Fruit fly (Drosophila melanogaster) whole organism, embryonic: ENCODE results near the gene Mf.

Source experiments
- Ada2b ChIP-seq: fragments of 200-800 bp; sonication (Bioruptor generic); IDR thresholded peaks from 2 replicates; pipeline ENCODE4 v1.3.6; 2022; ENCODE audit warnings: missing biosample characterization, missing genetic modification characterization
- Atf6 ChIP-seq: fragments of 200-800 bp; sonication (Bioruptor generic); IDR thresholded peaks from 2 replicates; pipeline ENCODE4 v1.3.6; 2022; ENCODE audit warnings: missing biosample characterization, missing genetic modification characterization
- CG10654 ChIP-seq: fragments of 200-800 bp; sonication (Bioruptor generic); optimal IDR thresholded peaks from 2 replicates; lab custom pipeline; 2016; ENCODE audit warnings: missing biosample characterization, missing genetic modification characterization
- CG11560 ChIP-seq: fragments of 200-800 bp; sonication (Bioruptor generic); IDR thresholded peaks from 3 replicates; pipeline ENCODE4 v1.3.6; 2022; ENCODE audit warnings: missing biosample characterization, missing genetic modification characterization
- CG11723 ChIP-seq: fragments of 200-800 bp; sonication (Bioruptor generic); optimal IDR thresholded peaks from 2 replicates; lab custom pipeline; 2017; ENCODE audit warnings: missing biosample characterization, mild to moderate bottlenecking, missing genetic modification characterization
- CG12219 ChIP-seq: fragments of 200-800 bp; sonication (Bioruptor generic); optimal IDR thresholded peaks from 3 replicates; lab custom pipeline; 2018; ENCODE audit warnings: missing biosample characterization, mild to moderate bottlenecking, missing genetic modification characterization
- CG12299 ChIP-seq: fragments of 200-800 bp; sonication (Bioruptor generic); optimal IDR thresholded peaks from 2 replicates; lab custom pipeline; 2018; ENCODE audit warnings: missing biosample characterization, mild to moderate bottlenecking, missing genetic modification characterization
- CG12942 ChIP-seq: fragments of 200-800 bp; sonication (Bioruptor generic); optimal IDR thresholded peaks from 3 replicates; lab custom pipeline; 2016; ENCODE audit warnings: missing biosample characterization, missing genetic modification characterization
- CG14050 ChIP-seq: fragments of 200-800 bp; sonication (Bioruptor generic); IDR thresholded peaks from 3 replicates; pipeline ENCODE4 v1.3.6; 2022; ENCODE audit warnings: missing biosample characterization, missing genetic modification characterization
- CG1529 ChIP-seq: fragments of 200-800 bp; sonication (Bioruptor generic); optimal IDR thresholded peaks from 3 replicates; lab custom pipeline; 2018; ENCODE audit warnings: missing biosample characterization, missing genetic modification characterization
- CG17328 ChIP-seq: fragments of 200-800 bp; sonication (Bioruptor generic); IDR thresholded peaks from 2 replicates; pipeline ENCODE4 v1.3.6; 2022; ENCODE audit warnings: missing biosample characterization, missing genetic modification characterization
- CG17385 ChIP-seq: fragments of 200-800 bp; sonication (Bioruptor generic); optimal IDR thresholded peaks from 3 replicates; lab custom pipeline; 2018; ENCODE audit warnings: missing biosample characterization, mild to moderate bottlenecking, missing genetic modification characterization
- CG2120 ChIP-seq: fragments of 200-800 bp; sonication (Bioruptor generic); optimal IDR thresholded peaks from 3 replicates; lab custom pipeline; 2016; ENCODE audit warnings: missing biosample characterization, missing genetic modification characterization
- CG2199 ChIP-seq: fragments of 200-800 bp; sonication (Bioruptor generic); IDR thresholded peaks from 3 replicates; pipeline ENCODE4 v1.3.6; 2022; ENCODE audit warnings: missing biosample characterization, missing genetic modification characterization
- CG30403 ChIP-seq: fragments of 200-800 bp; sonication (Bioruptor generic); optimal IDR thresholded peaks from 3 replicates; lab custom pipeline; 2016; ENCODE audit warnings: missing biosample characterization, missing genetic modification characterization
- CG30431 ChIP-seq: fragments of 200-800 bp; sonication (Bioruptor generic); optimal IDR thresholded peaks from 2 replicates; lab custom pipeline; 2017; ENCODE audit warnings: missing biosample characterization, missing genetic modification characterization
- CG3281 ChIP-seq: fragments of 200-800 bp; sonication (Bioruptor generic); optimal IDR thresholded peaks from 3 replicates; lab custom pipeline; 2017; ENCODE audit warnings: missing biosample characterization, mild to moderate bottlenecking, missing genetic modification characterization
- CG3838 ChIP-seq: fragments of 200-800 bp; sonication (Bioruptor generic); optimal IDR thresholded peaks from 3 replicates; lab custom pipeline; 2016; ENCODE audit warnings: missing biosample characterization, missing genetic modification characterization
- CG4707 ChIP-seq: fragments of 200-800 bp; sonication (Bioruptor generic); optimal IDR thresholded peaks from 2 replicates; lab custom pipeline; 2018; ENCODE audit warnings: missing biosample characterization, mild to moderate bottlenecking, missing genetic modification characterization, moderate library complexity
- CG8944 ChIP-seq: fragments of 200-800 bp; sonication (Bioruptor generic); optimal IDR thresholded peaks from 3 replicates; lab custom pipeline; 2016; ENCODE audit warnings: missing biosample characterization, missing genetic modification characterization
- CG9215 ChIP-seq: fragments of 200-800 bp; sonication (Bioruptor generic); IDR thresholded peaks from 2 replicates; pipeline ENCODE4 v1.3.6; 2022; ENCODE audit warnings: missing biosample characterization, missing genetic modification characterization
- D19B ChIP-seq: fragments of 200-800 bp; sonication (Bioruptor generic); optimal IDR thresholded peaks from 2 replicates; lab custom pipeline; 2017; ENCODE audit warnings: missing biosample characterization, mild to moderate bottlenecking, missing genetic modification characterization
- Dbx ChIP-seq: fragments of 200-800 bp; sonication (Bioruptor generic); IDR thresholded peaks from 3 replicates; pipeline ENCODE4 v1.3.6; 2022; ENCODE audit warnings: missing biosample characterization, missing genetic modification characterization
- Dp ChIP-seq: fragments of 200-800 bp; sonication (Bioruptor generic); optimal IDR thresholded peaks from 2 replicates; lab custom pipeline; 2018; ENCODE audit warnings: missing biosample characterization, mild to moderate bottlenecking, missing genetic modification characterization, moderate library complexity
- GATAe ChIP-seq: fragments of 200-800 bp; sonication (Bioruptor generic); conservative IDR thresholded peaks from 2 replicates; pipeline ENCODE4 v1.3.6; 2022; ENCODE audit warnings: missing biosample characterization, missing genetic modification characterization
- H2.0 ChIP-seq: fragments of 200-800 bp; sonication (Bioruptor generic); IDR thresholded peaks from 2 replicates; pipeline ENCODE4 v1.3.6; 2022; ENCODE audit warnings: missing biosample characterization, missing genetic modification characterization
- Hand ChIP-seq: fragments of 200-800 bp; sonication (Bioruptor generic); optimal IDR thresholded peaks from 2 replicates; lab custom pipeline; 2017; ENCODE audit warnings: mild to moderate bottlenecking, missing biosample characterization, missing genetic modification reagents, missing genetic modification characterization
- Hr78 ChIP-seq, 2 experiments: fragments of 200-800 bp in 1 of 2; fragments of >200 bp in 1 of 2; sonication (Bioruptor generic) in 1 of 2; optimal IDR thresholded peaks; 2 replicates each; lab custom pipeline; 2017 to 2019; ENCODE audit warnings: missing biosample characterization in 2 of 2, missing genetic modification characterization in 2 of 2, mild to moderate bottlenecking in 1 of 2, moderate library complexity in 1 of 2
- Lpt ChIP-seq: fragments of >200 bp; optimal IDR thresholded peaks from 2 replicates; lab custom pipeline; 2018; ENCODE audit warnings: missing biosample characterization, missing genetic modification characterization
- NC2α ChIP-seq: fragments of 200-800 bp; sonication (Bioruptor generic); optimal IDR thresholded peaks from 2 replicates; lab custom pipeline; 2016; ENCODE audit warnings: missing biosample characterization, missing genetic modification characterization
- Nf-YA ChIP-seq: fragments of 200-800 bp; sonication (Bioruptor generic); IDR thresholded peaks from 2 replicates; pipeline ENCODE4 v1.3.6; 2022; ENCODE audit warnings: missing biosample characterization, missing genetic modification characterization
- Sry-β ChIP-seq: fragments of 200-800 bp; sonication (Bioruptor generic); optimal IDR thresholded peaks from 2 replicates; lab custom pipeline; 2018; ENCODE audit warnings: missing biosample characterization, mild to moderate bottlenecking, missing genetic modification characterization, moderate library complexity
- br ChIP-seq: fragments of >200 bp; optimal IDR thresholded peaks from 2 replicates; lab custom pipeline; 2017
- bsh ChIP-seq, 2 experiments: fragments of 200-800 bp; sonication (Bioruptor generic); optimal IDR thresholded peaks; 2 replicates each; lab custom pipeline; 2017 to 2018; ENCODE audit warnings: mild to moderate bottlenecking in 2 of 2, missing biosample characterization in 2 of 2, missing genetic modification characterization in 2 of 2, moderate library complexity in 1 of 2
- chinmo ChIP-seq: fragments of 200-800 bp; sonication (Bioruptor generic); IDR thresholded peaks from 4 replicates; pipeline ENCODE4 v1.3.6; 2022; ENCODE audit warnings: missing biosample characterization, missing genetic modification characterization; ENCODE audit not compliant: partially characterized antibody
- ci ChIP-seq: fragments of 200-800 bp; sonication (Bioruptor generic); IDR thresholded peaks from 3 replicates; pipeline ENCODE4 v1.3.6; 2022; ENCODE audit warnings: missing biosample characterization, missing genetic modification characterization
- da ChIP-seq: fragments of 200-800 bp; sonication (Bioruptor generic); optimal IDR thresholded peaks from 2 replicates; lab custom pipeline; 2016; ENCODE audit warnings: missing biosample characterization, missing genetic modification characterization
- exex ChIP-seq: fragments of 200-800 bp; sonication (Bioruptor generic); optimal IDR thresholded peaks from 4 replicates; lab custom pipeline; 2018; ENCODE audit warnings: missing biosample characterization, mild to moderate bottlenecking, missing genetic modification characterization, moderate library complexity
- gro ChIP-seq: fragments of 200-800 bp; sonication (Bioruptor generic); optimal IDR thresholded peaks from 2 replicates; lab custom pipeline; 2016; ENCODE audit warnings: missing biosample characterization, missing genetic modification characterization
- luna ChIP-seq: fragments of 200-800 bp; sonication (Bioruptor generic); optimal IDR thresholded peaks from 2 replicates; lab custom pipeline; 2016; ENCODE audit warnings: missing biosample characterization, missing genetic modification characterization
- nerfin-2 ChIP-seq: fragments of 200-800 bp; sonication (Bioruptor generic); IDR thresholded peaks from 2 replicates; pipeline ENCODE4 v1.3.6; 2022; ENCODE audit warnings: missing biosample characterization, missing genetic modification characterization; ENCODE audit not compliant: partially characterized antibody
- oc ChIP-seq: fragments of 200-800 bp; sonication (Bioruptor generic); optimal IDR thresholded peaks from 2 replicates; lab custom pipeline; 2018; ENCODE audit warnings: missing biosample characterization, mild to moderate bottlenecking, missing genetic modification characterization, moderate library complexity
- pan ChIP-seq, 4 experiments: fragments of >200 bp in 3 of 4; fragments of 200-800 bp in 1 of 4; sonication (Bioruptor generic) in 1 of 4; optimal IDR thresholded peaks in 3 of 4; IDR thresholded peaks in 1 of 4; 2 replicates each; pipeline versions ENCODE4 v1.3.6 to Lab custom; 2017 to 2022; ENCODE audit warnings: missing biosample characterization in 2 of 4, missing genetic modification characterization in 2 of 4, mixed read lengths in 1 of 4
- sc ChIP-seq, 3 experiments: fragments of >200 bp in 2 of 3; fragments of 200-800 bp in 1 of 3; sonication (Bioruptor generic) in 1 of 3; optimal IDR thresholded peaks; 2 replicates in 2 of 3; 3 replicates in 1 of 3; lab custom pipeline; 2017; ENCODE audit warnings: mild to moderate bottlenecking in 1 of 3, missing biosample characterization in 1 of 3, missing genetic modification characterization in 1 of 3, missing genetic modification reagents in 1 of 3
- sd ChIP-seq: fragments of 200-800 bp; sonication (Bioruptor generic); optimal IDR thresholded peaks from 3 replicates; lab custom pipeline; 2018; ENCODE audit warnings: missing biosample characterization, mild to moderate bottlenecking, missing genetic modification characterization, moderate library complexity
- shn ChIP-seq: fragments of 200-800 bp; sonication (Bioruptor generic); optimal IDR thresholded peaks from 3 replicates; lab custom pipeline; 2016; ENCODE audit warnings: missing biosample characterization, missing genetic modification characterization
- sob ChIP-seq: fragments of 200-800 bp; sonication (Bioruptor generic); IDR thresholded peaks from 2 replicates; pipeline ENCODE4 v1.3.6; 2022; ENCODE audit warnings: missing biosample characterization, missing genetic modification characterization
- tll ChIP-seq, 2 experiments: fragments of 200-800 bp in 1 of 2; fragments of >200 bp in 1 of 2; sonication (Bioruptor generic) in 1 of 2; optimal IDR thresholded peaks; 2 replicates each; lab custom pipeline; 2017 to 2019; ENCODE audit warnings: missing biosample characterization in 2 of 2, missing genetic modification characterization in 2 of 2, mild to moderate bottlenecking in 1 of 2, moderate library complexity in 1 of 2
- ttk ChIP-seq: fragments of 200-800 bp; sonication (Bioruptor generic); IDR thresholded peaks from 2 replicates; pipeline ENCODE4 v2.1.2; 2022; ENCODE audit warnings: missing biosample characterization, missing genetic modification characterization
- yki ChIP-seq: fragments of >200 bp; optimal IDR thresholded peaks from 3 replicates; lab custom pipeline; 2018

Gene Mf

DNA sequence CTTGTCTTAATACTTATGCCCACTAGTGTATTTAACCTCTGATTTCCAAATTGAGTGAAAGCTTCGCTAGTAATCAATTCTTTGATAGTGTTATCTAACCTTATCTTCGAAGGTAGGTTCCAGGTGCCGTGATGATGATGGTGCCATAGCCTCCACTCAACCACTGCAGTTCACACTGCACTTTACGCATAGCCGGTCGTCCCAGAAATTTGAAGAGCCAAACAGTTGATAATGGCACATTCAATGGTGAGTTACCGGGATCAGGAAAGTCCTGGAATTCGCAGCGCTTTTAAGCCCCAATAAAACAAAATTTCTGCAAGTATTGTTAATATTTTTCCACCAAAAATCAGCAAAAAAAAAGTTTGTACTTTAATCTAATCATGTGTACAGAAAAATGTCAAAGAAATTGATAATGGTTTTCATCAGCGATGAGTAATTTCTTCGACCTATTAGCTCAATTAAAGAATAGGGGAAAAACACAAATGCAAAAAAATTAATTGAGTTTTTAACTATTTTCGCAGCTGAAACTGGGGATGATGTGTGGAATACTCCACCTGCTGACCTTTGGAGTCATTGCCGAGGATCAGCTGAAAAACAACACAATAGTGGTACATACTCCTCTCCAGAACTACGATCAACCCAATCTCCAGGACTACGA is 41.4 kb downstream of the Mf start, which contains the start of gene CG3987:
Gene CG3987, plus strand, starts transcription at position 143 of the 658 bp plus-strand sequence.
- TF ChIP-seq CG11560 (no peak), CG30403 (GFP tag; lab: Kevin White, UChicago) (no peak), CG12942 (GFP tag; lab: Kevin White, UChicago) (no peak), sob (GFP tag; lab: Robert Waterston, UW) (no peak), sd (tag; lab: Kevin White, UChicago) (peak; percentile 81), tll (GFP tag; optimal IDR thresholded peaks at IDR 0.05; lab: Kevin White, UChicago) (no peak), Lpt (no peak), CG8944 (GFP tag; lab: Kevin White, UChicago) (no peak), CG14050 (no peak), chinmo (GFP tag; lab: Robert Waterston, UW) (peak; percentile 81; the same call in 3 of the 4 replicates), bsh (GFP tag; optimal IDR thresholded peaks at IDR 0.05; lab: Kevin White, UChicago) (no peak), CG12219 (no peak), CG3838 (GFP tag; lab: Kevin White, UChicago) (no peak), da (GFP tag; lab: Kevin White, UChicago) (no peak), GATAe (GFP tag; lab: Robert Waterston, UW) (peak; percentile 85), CG2199 (no peak), br (lab: Kevin White, UChicago) (no peak), pan (optimal IDR thresholded peaks at IDR 0.05; lab: Kevin White, UChicago) (no peak), pan (GFP tag; optimal IDR thresholded peaks at IDR 0.05 in 1 of 2, IDR thresholded peaks at IDR 0.05 in 1 of 2) (no peak), Atf6 (GFP tag; lab: Robert Waterston, UW) (peak; percentile 2; the same call in 1 of the 2 replicates), Hr78 (GFP tag; optimal IDR thresholded peaks at IDR 0.05; lab: Kevin White, UChicago) (peak in 1 of 2 experiments; percentile 23), NC2α (GFP tag; lab: Kevin White, UChicago) (no peak), oc (tag; lab: Kevin White, UChicago) (no peak), CG17328 (no peak), CG4707 (GFP tag; lab: Kevin White, UChicago) (no peak), sc (optimal IDR thresholded peaks at IDR 0.05; lab: Kevin White, UChicago) (no peak), sc (GFP tag; optimal IDR thresholded peaks at IDR 0.05; lab: Kevin White, UChicago) (no peak), CG9215 (no peak), Dp (GFP tag; lab: Kevin White, UChicago) (no peak), shn (GFP tag; lab: Kevin White, UChicago) (no peak), exex (tag; lab: Kevin White, UChicago) (peak; percentile 1), Nf-YA (GFP tag; lab: Robert Waterston, UW) (no peak), Dbx (no peak), CG3281 (GFP tag; lab: Kevin White, UChicago) (no peak), CG30431 (GFP tag; lab: Kevin White, UChicago) (no peak), CG11723 (GFP tag; lab: Kevin White, UChicago) (no peak), gro (GFP tag; lab: Kevin White, UChicago) (no peak), H2.0 (no peak), Hand (GFP tag; lab: Kevin White, UChicago) (no peak), luna (GFP tag; lab: Kevin White, UChicago) (no peak), CG1529 (GFP tag; lab: Kevin White, UChicago) (no peak), Ada2b (no peak), CG10654 (GFP tag; lab: Kevin White, UChicago) (no peak), CG12299 (tag; lab: Kevin White, UChicago) (no peak), D19B (no peak), CG2120 (GFP tag; lab: Kevin White, UChicago) (no peak), ci (GFP tag; lab: Robert Waterston, UW) (no peak), Sry-β (GFP tag; lab: Kevin White, UChicago) (no peak), yki (no peak), nerfin-2 (no peak), ttk (GFP tag; lab: Robert Waterston, UW) (no peak), CG17385 (GFP tag; lab: Kevin White, UChicago) (no peak)
